Worm (Caenorhabditis elegans): ENCODE data around the gene inx-1.
A peak's percentile ranks its signal among the peaks of the same experiment; 100 is the strongest.

DNA sequence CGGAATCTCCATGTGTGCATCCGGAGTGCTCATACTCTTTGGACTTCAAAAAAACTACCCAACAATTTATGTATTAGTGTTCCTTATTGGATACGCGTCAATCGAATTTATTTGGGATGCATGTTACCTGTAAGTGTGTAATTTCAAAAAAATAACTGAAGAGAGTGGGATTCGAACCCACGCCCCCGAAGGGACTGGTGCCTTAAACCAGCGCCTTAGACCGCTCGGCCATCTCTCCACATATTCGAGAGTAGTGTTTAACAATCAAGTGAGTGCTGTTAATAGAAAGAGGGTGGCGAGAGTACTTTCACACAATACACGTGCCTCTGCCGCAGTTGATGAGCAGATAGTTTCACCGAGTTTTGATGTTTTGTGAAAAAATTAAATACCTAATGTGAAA, 53.2 kb downstream of the inx-1 start:
- TF ChIP-seq ama-1 (optimal IDR thresholded peaks at IDR 0.05) = no peak
- no peak for TF ChIP-seq elt-3 (tag; optimal IDR thresholded peaks at IDR 0.05)
- peak; percentile 25 for TF ChIP-seq fos-1 (tag; optimal IDR thresholded peaks at IDR 0.05)
- TF ChIP-seq nhr-23 (tag; optimal IDR thresholded peaks at IDR 0.05) = no peak
- TF ChIP-seq dmd-4 (tag; optimal IDR thresholded peaks at IDR 0.05) = no peak
- no peak for TF ChIP-seq R02D3.7 (tag; optimal IDR thresholded peaks at IDR 0.05)
- TF ChIP-seq mab-5 (tag; optimal IDR thresholded peaks at IDR 0.05) = no peak
- no peak for TF ChIP-seq nhr-11 (tag; optimal IDR thresholded peaks at IDR 0.05)
